Worm (Caenorhabditis elegans): Measurements from ENCODE around the gene Y39F10C.3.

Gene Y39F10C.3

DNA sequence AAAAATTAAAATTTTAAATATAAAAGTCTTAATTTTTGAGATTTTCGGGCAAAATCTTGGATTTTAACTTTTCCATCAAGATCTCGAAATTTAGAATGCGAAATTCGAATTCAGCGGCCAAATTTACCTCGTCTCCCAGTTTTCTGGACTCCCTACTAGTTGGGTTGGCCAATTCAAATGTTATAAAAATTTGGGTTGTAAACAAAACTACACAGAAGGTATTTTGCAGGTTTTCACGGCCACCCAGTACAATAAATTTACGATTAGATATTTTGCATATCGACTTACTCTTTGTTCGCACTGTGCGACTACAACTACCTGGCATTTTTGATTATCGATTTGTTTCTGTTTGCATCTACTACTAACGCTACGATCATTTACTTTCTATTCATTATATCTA, 10.6 kb downstream of the Y39F10C.3 start, which contains the start of gene T02H6.5:
Gene T02H6.5 (plus strand): TSS at position 301 of the 400 bp plus-strand sequence.
- TF ChIP-seq snpc-4 (tag; optimal IDR thresholded peaks at IDR 0.05), result no peak

DNA sequence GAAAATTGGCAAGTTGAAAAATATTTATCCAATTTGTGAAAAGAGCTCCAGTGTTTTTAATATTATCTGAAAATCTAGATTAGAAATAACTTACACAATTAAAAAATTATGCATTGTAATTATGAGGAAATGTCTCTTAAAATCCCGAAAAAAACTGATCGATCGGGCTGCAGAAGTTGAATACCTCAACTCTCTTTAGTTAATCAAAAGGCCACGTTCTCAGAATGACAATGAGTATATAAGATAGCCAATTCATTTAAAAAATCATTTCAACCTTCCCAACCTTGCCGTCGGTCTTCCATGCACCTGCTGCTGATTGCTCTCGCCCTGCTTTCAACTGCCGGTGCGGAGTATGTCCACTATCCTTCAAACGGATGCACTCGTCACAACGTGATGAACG, 15.5 kb downstream of the Y39F10C.3 start, which contains the start of gene T02H6.4:
Gene T02H6.4 (plus strand): TSS at position 301 of the 400 bp plus-strand sequence.
- TF ChIP-seq R02D3.7 (tag; optimal IDR thresholded peaks at IDR 0.05), result no peak
- 0 out of 4 replicates have a peak, but pooled peaks of 1 of the 2 experiments have one; percentile 9 for TF ChIP-seq madf-5 (GFP tag; IDR thresholded peaks at IDR 0.05)
- no peak for TF ChIP-seq hif-1 (tag; optimal IDR thresholded peaks at IDR 0.05)
- no peak for TF ChIP-seq lir-3 (tag; optimal IDR thresholded peaks at IDR 0.05)
- no peak for TF ChIP-seq mep-1 (tag; optimal IDR thresholded peaks at IDR 0.05)

DNA sequence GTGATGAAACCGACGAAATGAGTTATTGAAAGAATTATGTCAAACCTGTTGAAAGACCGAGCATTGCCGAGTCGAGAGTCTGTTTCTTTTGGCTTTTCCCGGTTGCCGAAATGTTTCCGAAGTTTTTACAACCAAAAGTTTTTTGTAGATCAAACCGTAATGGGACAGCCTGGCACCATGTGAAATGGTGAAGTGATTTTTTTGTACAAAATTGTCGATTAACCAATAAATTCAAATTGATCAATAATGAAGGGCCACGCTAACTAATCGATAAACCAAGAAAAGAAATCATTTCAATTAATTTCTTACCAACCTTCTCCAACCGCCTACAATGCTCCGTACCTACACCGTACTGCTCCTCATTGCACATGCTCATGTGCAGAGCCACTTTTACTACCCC, 17.3 kb downstream of the Y39F10C.3 start, which contains the start of gene T02H6.3:
Gene T02H6.3 (plus strand): TSS at position 301 of the 400 bp plus-strand sequence.
- TF ChIP-seq lin-38 (GFP tag; IDR thresholded peaks at IDR 0.05) (no peak), F37D6.2 (tag; optimal IDR thresholded peaks at IDR 0.05) (no peak), egl-43 (GFP tag; IDR thresholded peaks at IDR 0.05) (no peak), nhr-41 (GFP tag; IDR thresholded peaks at IDR 0.05) (no peak), ceh-62 (tag; optimal IDR thresholded peaks at IDR 0.05) (no peak), set-16 (GFP tag; IDR thresholded peaks at IDR 0.05) (no peak)

DNA sequence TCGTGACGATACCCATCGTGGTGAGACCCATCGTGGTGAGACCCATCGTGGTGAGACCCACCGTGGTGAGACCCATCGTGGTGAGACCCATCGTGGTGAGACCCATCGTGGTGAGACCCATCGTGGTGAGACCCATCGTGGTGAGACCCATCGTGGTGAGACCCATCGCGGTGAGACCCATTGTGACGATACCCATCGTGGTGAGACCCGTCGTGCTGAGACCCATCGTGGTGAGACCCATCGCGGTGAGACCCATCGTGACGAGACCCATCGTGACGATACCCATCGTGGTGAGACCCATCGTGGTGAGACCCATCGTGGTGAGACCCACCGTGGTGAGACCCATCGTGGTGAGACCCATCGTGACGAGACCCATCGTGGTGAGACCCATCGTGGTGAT, 20.9 kb downstream of the Y39F10C.3 start:
- TF ChIP-seq php-3 (GFP tag; IDR thresholded peaks at IDR 0.05), result peak; percentile 50
- TF ChIP-seq ceh-44 (GFP tag; IDR thresholded peaks at IDR 0.05), result peak; percentile 52; the same call in 1 of the 2 replicates
- 0 out of 2 replicates have a peak, but pooled peaks have one; percentile 54 for TF ChIP-seq D1046.2 (GFP tag; IDR thresholded peaks at IDR 0.05)
- peak; percentile 68; the same call in 1 of the 2 replicates for TF ChIP-seq mdt-29 (GFP tag; IDR thresholded peaks at IDR 0.05)
- TF ChIP-seq tag-97 (GFP tag; IDR thresholded peaks at IDR 0.05), result peak; percentile 74; the same call in 1 of the 2 replicates
- peak; percentile 70 to 92; a peak in 3 of 4 replicates for TF ChIP-seq madf-5 (GFP tag; IDR thresholded peaks at IDR 0.05)
- peak; percentile 66 for TF ChIP-seq set-16 (GFP tag; IDR thresholded peaks at IDR 0.05)
- TF ChIP-seq lim-7 (GFP tag; IDR thresholded peaks at IDR 0.05), result peak; percentile 73
- TF ChIP-seq F44E2.7 (GFP tag; IDR thresholded peaks at IDR 0.05), result peak; percentile 89; the same call in 1 of the 2 replicates
- TF ChIP-seq mxl-2 (GFP tag; conservative IDR thresholded peaks at IDR 0.05), result 0 out of 2 replicates have a peak, but pooled peaks have one; percentile 47
- 0 out of 2 replicates have a peak, but pooled peaks have one; percentile 35 for TF ChIP-seq lin-1 (GFP tag; IDR thresholded peaks at IDR 0.05)
- TF ChIP-seq snpc-1.2 (GFP tag; IDR thresholded peaks at IDR 0.05), result 0 out of 2 replicates have a peak, but pooled peaks have one; percentile 54
- TF ChIP-seq vab-7 (GFP tag; IDR thresholded peaks at IDR 0.05), result peak; percentile 36; the same call in 1 of the 2 replicates
- TF ChIP-seq arid-1 (GFP tag; conservative IDR thresholded peaks at IDR 0.05), result 0 out of 2 replicates have a peak, but pooled peaks have one; percentile 19
- peak; percentile 65; the same call in 1 of the 2 replicates for TF ChIP-seq dmd-9 (GFP tag; IDR thresholded peaks at IDR 0.05)
- peak; percentile 86 for TF ChIP-seq egl-43 (GFP tag; IDR thresholded peaks at IDR 0.05)
- TF ChIP-seq dmd-8 (GFP tag; IDR thresholded peaks at IDR 0.05), result peak; percentile 86; the same call in 1 of the 2 replicates
- 0 out of 2 replicates have a peak, but pooled peaks have one; percentile 63 for TF ChIP-seq F26F4.8 (GFP tag; conservative IDR thresholded peaks at IDR 0.05)
- peak; percentile 49; the same call in 1 of the 2 replicates for TF ChIP-seq madf-9 (GFP tag; conservative IDR thresholded peaks at IDR 0.05)

DNA sequence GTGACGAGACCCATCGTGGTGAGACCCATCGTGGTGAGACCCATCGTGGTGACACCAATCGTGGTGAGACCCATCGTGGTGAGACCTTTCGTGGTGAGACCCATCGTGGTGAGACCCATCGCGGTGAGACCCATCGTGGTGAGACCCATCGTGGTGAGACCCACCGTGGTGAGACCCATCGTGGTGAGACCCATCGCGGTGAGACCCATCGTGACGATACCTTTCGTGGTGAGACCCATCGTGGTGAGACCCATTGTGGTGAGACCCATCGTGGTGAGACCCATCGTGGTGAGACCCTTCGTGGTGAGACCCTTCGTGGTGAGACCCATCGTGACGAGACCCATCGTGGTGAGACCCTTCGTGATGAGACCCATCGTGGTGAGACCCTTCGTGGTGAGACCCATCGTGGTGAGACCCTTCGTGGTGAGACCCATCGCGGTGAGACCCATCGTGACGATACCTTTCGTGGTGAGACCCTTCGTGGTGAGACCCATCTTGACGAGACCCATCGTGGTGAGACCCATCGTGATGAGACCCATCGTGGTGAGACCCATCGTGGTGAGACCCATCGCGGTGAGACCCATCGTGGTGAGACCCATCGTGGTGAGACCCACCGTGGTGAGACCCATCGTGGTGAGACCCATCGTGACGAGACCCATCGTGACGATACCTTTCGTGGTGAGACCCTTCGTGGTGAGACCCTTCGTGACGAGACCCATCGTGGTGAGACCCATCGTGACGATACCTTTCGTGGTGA, 22.7 kb downstream of the Y39F10C.3 start:
- TF ChIP-seq lim-7 (GFP tag; IDR thresholded peaks at IDR 0.05) (peak; percentile 87), madf-5 (GFP tag; IDR thresholded peaks at IDR 0.05) (peak; percentile 81 to 89; a peak in 3 of 4 replicates), ceh-44 (GFP tag; IDR thresholded peaks at IDR 0.05) (peak; percentile 63; the same call in 1 of the 2 replicates), Y48G9A.11 (GFP tag; IDR thresholded peaks at IDR 0.05) (peak; percentile 17; the same call in 1 of the 2 replicates), F26F4.8 (GFP tag; conservative IDR thresholded peaks at IDR 0.05) (peak; percentile 85; the same call in 1 of the 2 replicates), set-16 (GFP tag; IDR thresholded peaks at IDR 0.05) (peak; percentile 91), egl-43 (GFP tag; IDR thresholded peaks at IDR 0.05) (peak; percentile 75), snpc-1.2 (GFP tag; IDR thresholded peaks at IDR 0.05) (0 out of 2 replicates have a peak, but pooled peaks have one; percentile 36), mdt-29 (GFP tag; IDR thresholded peaks at IDR 0.05) (peak; percentile 55; the same call in 1 of the 2 replicates), dmd-8 (GFP tag; IDR thresholded peaks at IDR 0.05) (peak; percentile 73; the same call in 1 of the 2 replicates), T26A8.4 (GFP tag; IDR thresholded peaks at IDR 0.05) (peak; percentile 53; the same call in 1 of the 2 replicates), zfp-3 (GFP tag; conservative IDR thresholded peaks at IDR 0.05) (0 out of 2 replicates have a peak, but pooled peaks have one; percentile 20), nhr-42 (GFP tag; IDR thresholded peaks at IDR 0.05) (peak; percentile 64; the same call in 1 of the 2 replicates), Y105C5A.15 (GFP tag; IDR thresholded peaks at IDR 0.05) (peak; percentile 77; the same call in 1 of the 2 replicates), dmd-6 (GFP tag; IDR thresholded peaks at IDR 0.05) (peak; percentile 16; the same call in 1 of the 2 replicates), madf-9 (GFP tag; conservative IDR thresholded peaks at IDR 0.05) (peak; percentile 69), tra-1 (GFP tag; IDR thresholded peaks at IDR 0.05) (0 out of 2 replicates have a peak, but pooled peaks have one; percentile 7), D1046.2 (GFP tag; IDR thresholded peaks at IDR 0.05) (peak; percentile 77; the same call in 1 of the 2 replicates), arid-1 (GFP tag; conservative IDR thresholded peaks at IDR 0.05) (peak; percentile 54; the same call in 1 of the 2 replicates), mxl-2 (GFP tag; conservative IDR thresholded peaks at IDR 0.05) (peak; percentile 50; the same call in 1 of the 2 replicates), Y75B8A.6 (GFP tag; IDR thresholded peaks at IDR 0.05) (peak; percentile 59; the same call in 1 of the 2 replicates), F44E2.7 (GFP tag; IDR thresholded peaks at IDR 0.05) (peak; percentile 83)

Measured in whole organism, L4 larva.